Worm (Caenorhabditis elegans): Measurements from ENCODE around the gene clec-264.

The clec-264 gene

ce11 chrV:20853581-20854161, 3.2 kb upstream of the clec-264 start, which contains the start of gene F31D4.5:
Gene F31D4.5, plus strand, starts transcription at chrV:20854071.
- TF ChIP-seq klf-2 (GFP tag; conservative IDR thresholded peaks at IDR 0.05) (no peak), ztf-23 (GFP tag; IDR thresholded peaks at IDR 0.05) (no peak), T22C8.4 (GFP tag; IDR thresholded peaks at IDR 0.05) (no peak), tab-1 (GFP tag; IDR thresholded peaks at IDR 0.05) (no peak), ztf-29 (GFP tag; IDR thresholded peaks at IDR 0.05) (no peak), med-1 (GFP tag; optimal IDR thresholded peaks at IDR 0.05; ENCODE audit: insufficient read depth) (no peak), ref-1 (GFP tag; conservative IDR thresholded peaks at IDR 0.05) (no peak), cog-1 (tag; optimal IDR thresholded peaks at IDR 0.05) (no peak), flt-1 (GFP tag; IDR thresholded peaks at IDR 0.05) (no peak)

- no peak for TF ChIP-seq T22C8.4 (GFP tag; IDR thresholded peaks at IDR 0.05)
- TF ChIP-seq klf-2 (GFP tag; conservative IDR thresholded peaks at IDR 0.05): no peak
- TF ChIP-seq ztf-23 (GFP tag; IDR thresholded peaks at IDR 0.05): peak; percentile 57; the same call in 1 of the 2 replicates
- no peak for TF ChIP-seq ref-1 (GFP tag; conservative IDR thresholded peaks at IDR 0.05)
- peak; percentile 41 for TF ChIP-seq med-1 (GFP tag; optimal IDR thresholded peaks at IDR 0.05; ENCODE audit: insufficient read depth)
- no peak for TF ChIP-seq cog-1 (tag; optimal IDR thresholded peaks at IDR 0.05)
- TF ChIP-seq flt-1 (GFP tag; IDR thresholded peaks at IDR 0.05): peak; percentile 65; the same call in 1 of the 2 replicates
- no peak for TF ChIP-seq ztf-29 (GFP tag; IDR thresholded peaks at IDR 0.05)
- TF ChIP-seq tab-1 (GFP tag; IDR thresholded peaks at IDR 0.05): peak; percentile 41; the same call in 1 of the 2 replicates
These were observed 1.4 kb upstream of the clec-264 start, which contains the start of gene ndua-1 for ce11 chrV:20851847-20852386. Gene ndua-1, minus strand, starts transcription at chrV:20851897.

ce11 chrV:20847743-20848229, 2.7 kb downstream of the clec-264 start:
- TF ChIP-seq ztf-29 (GFP tag; IDR thresholded peaks at IDR 0.05) (no peak), tab-1 (GFP tag; IDR thresholded peaks at IDR 0.05) (no peak), ztf-23 (GFP tag; IDR thresholded peaks at IDR 0.05) (no peak), klf-2 (GFP tag; conservative IDR thresholded peaks at IDR 0.05) (no peak), med-1 (GFP tag; optimal IDR thresholded peaks at IDR 0.05; ENCODE audit: insufficient read depth) (no peak), flt-1 (GFP tag; IDR thresholded peaks at IDR 0.05) (no peak), T22C8.4 (GFP tag; IDR thresholded peaks at IDR 0.05) (no peak), cog-1 (tag; optimal IDR thresholded peaks at IDR 0.05) (no peak), ref-1 (GFP tag; conservative IDR thresholded peaks at IDR 0.05) (no peak)

DNA sequence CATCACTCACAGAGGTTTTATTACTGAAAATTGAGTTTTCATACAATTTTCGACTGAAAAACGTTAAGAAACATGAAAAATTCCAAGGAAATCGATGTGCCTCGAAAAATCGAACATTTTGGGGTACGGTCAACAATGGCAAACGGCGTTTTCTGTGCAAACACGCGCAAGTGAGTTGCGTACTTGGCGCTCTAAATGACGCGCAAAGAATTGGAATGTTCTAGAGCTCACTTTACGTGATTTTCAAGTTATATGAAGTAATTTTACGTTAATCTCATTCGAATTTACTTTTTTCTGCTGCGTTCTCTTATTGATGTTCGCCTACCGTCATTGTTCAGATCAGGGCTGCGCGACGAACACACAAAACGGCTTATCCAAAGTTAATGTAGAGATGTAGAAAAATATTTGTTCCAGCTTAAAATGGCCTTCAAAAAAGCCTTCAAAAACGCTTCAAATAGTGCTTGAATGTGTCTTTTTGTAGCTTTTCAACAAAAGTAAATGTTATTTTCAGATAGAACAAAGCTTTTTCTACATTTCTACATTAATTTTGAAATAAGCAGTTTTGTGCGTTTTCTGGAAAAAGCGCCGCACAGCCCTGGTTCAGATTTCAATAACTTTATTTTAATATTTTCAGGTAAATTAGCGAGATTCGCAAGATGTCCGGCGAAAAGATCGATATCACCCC, 4.8 kb downstream of the clec-264 start, which contains the start of the genes F31D4.2 and fkb-6:
F31D4.2 (minus strand) TSS at position 23 of the 685 bp plus-strand sequence.
fkb-6 (plus strand) TSS at position 635 of the 685 bp plus-strand sequence.
- TF ChIP-seq cog-1 (tag; optimal IDR thresholded peaks at IDR 0.05) (peak; percentile 6), med-1 (GFP tag; optimal IDR thresholded peaks at IDR 0.05; ENCODE audit: insufficient read depth) (no peak), klf-2 (GFP tag; conservative IDR thresholded peaks at IDR 0.05) (no peak)

DNA sequence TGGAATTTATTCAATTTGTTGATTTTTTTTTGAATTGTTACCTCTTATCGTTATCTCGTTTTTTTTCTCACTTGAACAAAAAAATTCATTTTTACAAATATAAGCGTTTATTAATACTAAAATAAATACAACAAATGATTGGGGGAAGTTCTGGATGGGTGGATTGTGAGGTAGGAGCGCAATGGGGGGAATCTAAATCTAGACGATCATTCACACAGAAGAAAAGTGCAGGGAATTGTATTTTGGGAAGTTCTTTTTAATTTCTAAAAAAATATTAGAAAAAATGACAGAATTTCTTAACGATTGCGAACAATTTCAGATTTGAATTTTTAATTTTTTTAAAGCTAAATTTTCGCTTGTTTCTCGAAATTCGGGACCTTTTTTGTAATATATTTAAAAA, 9.0 kb downstream of the clec-264 start:
- TF ChIP-seq T22C8.4 (GFP tag; IDR thresholded peaks at IDR 0.05) (no peak), med-1 (GFP tag; optimal IDR thresholded peaks at IDR 0.05; ENCODE audit: insufficient read depth) (no peak), ztf-23 (GFP tag; IDR thresholded peaks at IDR 0.05) (no peak), ztf-29 (GFP tag; IDR thresholded peaks at IDR 0.05) (no peak), tab-1 (GFP tag; IDR thresholded peaks at IDR 0.05) (no peak), flt-1 (GFP tag; IDR thresholded peaks at IDR 0.05) (no peak), ref-1 (GFP tag; conservative IDR thresholded peaks at IDR 0.05) (no peak), klf-2 (GFP tag; conservative IDR thresholded peaks at IDR 0.05) (no peak), cog-1 (tag; optimal IDR thresholded peaks at IDR 0.05) (no peak)

DNA sequence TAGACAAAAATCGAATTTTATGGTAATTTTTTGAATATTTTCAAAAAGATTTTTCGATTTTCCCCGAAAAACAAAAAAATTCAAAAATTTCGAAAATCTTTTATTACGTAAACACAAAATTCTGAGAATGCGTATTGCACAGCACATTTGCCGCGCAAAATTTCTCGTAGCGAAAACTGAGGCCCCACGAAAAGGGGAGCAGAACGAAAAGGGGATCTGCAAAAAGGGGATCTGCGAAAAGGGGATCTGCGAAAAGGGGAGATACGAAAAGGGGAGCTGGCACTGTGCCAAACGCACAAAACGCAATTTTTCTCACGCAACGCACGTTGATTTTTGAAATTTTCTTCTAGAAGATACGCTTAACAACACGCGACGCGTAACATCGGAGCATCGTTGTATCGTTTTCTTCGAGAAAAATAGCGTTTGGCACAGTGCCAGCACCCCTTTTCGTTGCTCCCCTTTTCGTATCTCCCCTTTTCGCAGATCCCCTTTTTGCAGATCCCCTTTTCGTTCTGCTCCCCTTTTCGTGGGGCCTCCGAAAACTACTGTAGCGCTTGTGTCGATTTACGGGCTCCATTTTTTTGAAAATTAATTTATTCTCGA, 11.1 kb downstream of the clec-264 start:
- TF ChIP-seq ztf-23 (GFP tag; IDR thresholded peaks at IDR 0.05) (peak; percentile 76), flt-1 (GFP tag; IDR thresholded peaks at IDR 0.05) (peak; percentile 69; the same call in 1 of the 2 replicates), klf-2 (GFP tag; conservative IDR thresholded peaks at IDR 0.05) (0 out of 2 replicates have a peak, but pooled peaks have one; percentile 34)

ce11 chrV:20838565-20838964, 11.9 kb downstream of the clec-264 start, which contains the start of gene exos-7:
Gene exos-7, plus strand, starts transcription at chrV:20838865.
- no peak for TF ChIP-seq med-1 (GFP tag; optimal IDR thresholded peaks at IDR 0.05; ENCODE audit: insufficient read depth)
- no peak for TF ChIP-seq ref-1 (GFP tag; conservative IDR thresholded peaks at IDR 0.05)
- TF ChIP-seq ztf-23 (GFP tag; IDR thresholded peaks at IDR 0.05): no peak
- TF ChIP-seq flt-1 (GFP tag; IDR thresholded peaks at IDR 0.05): no peak
- TF ChIP-seq T22C8.4 (GFP tag; IDR thresholded peaks at IDR 0.05): no peak
- TF ChIP-seq ztf-29 (GFP tag; IDR thresholded peaks at IDR 0.05): no peak
- TF ChIP-seq tab-1 (GFP tag; IDR thresholded peaks at IDR 0.05): no peak
- no peak for TF ChIP-seq klf-2 (GFP tag; conservative IDR thresholded peaks at IDR 0.05)
- TF ChIP-seq cog-1 (tag; optimal IDR thresholded peaks at IDR 0.05): no peak

- no peak for TF ChIP-seq cog-1 (tag; optimal IDR thresholded peaks at IDR 0.05)
- no peak for TF ChIP-seq T22C8.4 (GFP tag; IDR thresholded peaks at IDR 0.05)
- TF ChIP-seq klf-2 (GFP tag; conservative IDR thresholded peaks at IDR 0.05): no peak
- TF ChIP-seq med-1 (GFP tag; optimal IDR thresholded peaks at IDR 0.05; ENCODE audit: insufficient read depth): no peak
- TF ChIP-seq tab-1 (GFP tag; IDR thresholded peaks at IDR 0.05): no peak
- no peak for TF ChIP-seq flt-1 (GFP tag; IDR thresholded peaks at IDR 0.05)
- no peak for TF ChIP-seq ztf-29 (GFP tag; IDR thresholded peaks at IDR 0.05)
- no peak for TF ChIP-seq ztf-23 (GFP tag; IDR thresholded peaks at IDR 0.05)
- TF ChIP-seq ref-1 (GFP tag; conservative IDR thresholded peaks at IDR 0.05): no peak
These were observed 12.7 kb downstream of the clec-264 start, which contains the start of gene mrps-12 for ce11 chrV:20837765-20838164. Gene mrps-12, plus strand, starts transcription at chrV:20838080.

DNA sequence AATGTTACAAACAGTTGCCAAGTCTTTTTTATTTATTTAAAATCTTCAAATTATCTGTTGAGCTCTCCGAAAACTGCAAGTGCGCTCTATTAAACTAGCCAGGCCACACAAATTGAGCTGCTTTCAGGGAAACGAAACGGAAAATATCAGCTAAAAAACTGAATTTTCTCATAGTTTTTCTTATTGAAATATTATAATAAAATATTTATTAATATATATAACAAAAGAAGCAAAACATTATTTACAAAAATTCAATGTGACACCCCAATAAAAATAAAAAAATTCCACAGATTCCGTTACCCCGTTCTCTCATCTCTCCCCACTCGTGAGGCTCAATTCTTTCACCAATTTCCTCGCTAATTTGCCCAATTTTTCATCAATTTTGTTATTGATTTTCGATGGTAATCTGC, 17.9 kb downstream of the clec-264 start:
- TF ChIP-seq flt-1 (GFP tag; IDR thresholded peaks at IDR 0.05): peak; percentile 29; the same call in 1 of the 2 replicates
- TF ChIP-seq ztf-29 (GFP tag; IDR thresholded peaks at IDR 0.05): no peak
- TF ChIP-seq cog-1 (tag; optimal IDR thresholded peaks at IDR 0.05): peak; percentile 30
